Worm (Caenorhabditis elegans) whole organism, L4 larva: ENCODE measurements around the gene Y37E11AL.2.

ENCODE experiments used
- F10B5.3 ChIP-seq: sonication (generic microtip); optimal IDR thresholded peaks from 2 replicates; lab custom pipeline; 2016; ENCODE audit warnings: mild to moderate bottlenecking, missing genetic modification characterization, missing compliant biosample characterization
- T26A8.4 ChIP-seq: fragments of 200-800 bp; sonication (Bioruptor generic); IDR thresholded peaks from 2 replicates; pipeline ENCODE4 v1.3.6; 2022; ENCODE audit warnings: missing genetic modification characterization, missing compliant biosample characterization
- aha-1 ChIP-seq: fragments of 150-350 bp; peaks from one replicate; lab custom pipeline; 2014; ENCODE audit warnings: missing biosample characterization, missing genetic modification characterization
- aly-2 ChIP-seq: sonication (generic microtip); optimal IDR thresholded peaks from 2 replicates; lab custom pipeline; 2018; ENCODE audit warnings: missing biosample characterization, missing genetic modification characterization
- ceh-20 ChIP-seq: fragments of 200-800 bp; sonication (Bioruptor generic); IDR thresholded peaks from 2 replicates; pipeline ENCODE4 v1.3.6; 2022; ENCODE audit warnings: missing genetic modification reagents, missing genetic modification characterization, missing compliant biosample characterization
- ceh-32 ChIP-seq: sonication (generic microtip); optimal IDR thresholded peaks from 2 replicates; lab custom pipeline; 2016; ENCODE audit warnings: mild to moderate bottlenecking, missing genetic modification characterization, missing compliant biosample characterization; ENCODE audit not compliant: poor library complexity
- ctbp-1 ChIP-seq: fragments of 200-800 bp; sonication (Bioruptor generic); IDR thresholded peaks from 2 replicates; pipeline ENCODE4 v1.3.6; 2022; ENCODE audit warnings: missing genetic modification reagents, missing genetic modification characterization, missing compliant biosample characterization
- dmd-6 ChIP-seq: fragments of 200-800 bp; sonication (Bioruptor generic); IDR thresholded peaks from 2 replicates; pipeline ENCODE4 v1.3.6; 2022; ENCODE audit warnings: missing genetic modification reagents, missing genetic modification characterization, missing compliant biosample characterization
- dmd-8 ChIP-seq: fragments of 200-800 bp; sonication (Bioruptor generic); IDR thresholded peaks from 2 replicates; pipeline ENCODE4 v1.3.6; 2022; ENCODE audit warnings: missing genetic modification characterization, missing compliant biosample characterization
- egl-43 ChIP-seq: fragments of 200-800 bp; sonication (Bioruptor generic); IDR thresholded peaks from 2 replicates; pipeline ENCODE4 v1.3.6; 2022; ENCODE audit warnings: missing genetic modification reagents, missing genetic modification characterization, missing compliant biosample characterization
- fos-1 ChIP-seq: fragments of 150-350 bp; optimal IDR thresholded peaks from 2 replicates; lab custom pipeline; 2014; ENCODE audit warnings: missing biosample characterization, missing genetic modification characterization
- hif-1 ChIP-seq, 2 experiments: sonication (generic microtip); optimal IDR thresholded peaks; 2 replicates each; lab custom pipeline; 2016 to 2017; ENCODE audit warnings: missing compliant biosample characterization in 2 of 2, missing genetic modification characterization in 2 of 2, missing genetic modification reagents in 2 of 2, missing genotype in 2 of 2, mild to moderate bottlenecking in 1 of 2
- hlh-30 ChIP-seq: sonication (generic microtip); optimal IDR thresholded peaks from 2 replicates; lab custom pipeline; 2017; ENCODE audit warnings: antibody characterized with exemption, mild to moderate bottlenecking, missing genetic modification characterization, missing compliant biosample characterization; ENCODE audit not compliant: insufficient read depth
- hmg-1.1 ChIP-seq: fragments of 200-800 bp; sonication (Bioruptor generic); IDR thresholded peaks from 2 replicates; pipeline ENCODE4 v1.3.6; 2022; ENCODE audit warnings: missing genetic modification reagents, missing genetic modification characterization, missing compliant biosample characterization
- lin-1 ChIP-seq: fragments of 200-800 bp; sonication (Bioruptor generic); IDR thresholded peaks from 2 replicates; pipeline ENCODE4 v1.3.6; 2022; ENCODE audit warnings: missing genetic modification reagents, missing genetic modification characterization, missing compliant biosample characterization
- lin-13 ChIP-seq: fragments of 150-350 bp; optimal IDR thresholded peaks from 2 replicates; lab custom pipeline; 2014; ENCODE audit warnings: missing biosample characterization, missing genetic modification reagents, missing genetic modification characterization
- lin-38 ChIP-seq: fragments of 200-800 bp; sonication (Bioruptor generic); IDR thresholded peaks from 2 replicates; pipeline ENCODE4 v1.3.6; 2022; ENCODE audit warnings: missing genetic modification reagents, missing genetic modification characterization, missing compliant biosample characterization
- lsy-2 ChIP-seq, 2 experiments: fragments of 150-350 bp in 1 of 2; sonication (generic microtip) in 1 of 2; optimal IDR thresholded peaks; 2 replicates each; lab custom pipeline; 2014 to 2017; ENCODE audit warnings: missing biosample characterization in 2 of 2, missing genetic modification characterization in 2 of 2
- madf-5 ChIP-seq, 2 experiments: fragments of 200-800 bp; sonication (Bioruptor generic); IDR thresholded peaks; 2 replicates each; pipeline ENCODE4 v1.3.6; 2022; ENCODE audit warnings: missing compliant biosample characterization in 2 of 2, missing genetic modification characterization in 2 of 2
- mep-1 ChIP-seq: fragments of 150-350 bp; sonication (generic microtip); optimal IDR thresholded peaks from 3 replicates; lab custom pipeline; 2014; ENCODE audit warnings: missing biosample characterization, missing genetic modification characterization
- mxl-2 ChIP-seq: fragments of 200-800 bp; sonication (Bioruptor generic); conservative IDR thresholded peaks from 2 replicates; pipeline ENCODE4 v1.3.6; 2022; ENCODE audit warnings: missing genetic modification reagents, missing genetic modification characterization, missing compliant biosample characterization
- nhr-11 ChIP-seq: fragments of 150-350 bp; optimal IDR thresholded peaks from 2 replicates; lab custom pipeline; 2014; ENCODE audit warnings: missing biosample characterization, missing genetic modification characterization
- nhr-111 ChIP-seq: fragments of 200-800 bp; sonication (Bioruptor generic); optimal IDR thresholded peaks from 2 replicates; lab custom pipeline; 2018; ENCODE audit warnings: mild to moderate bottlenecking, missing genetic modification characterization, missing compliant biosample characterization
- nhr-28 ChIP-seq: fragments of 150-350 bp; optimal IDR thresholded peaks from 2 replicates; lab custom pipeline; 2014; ENCODE audit warnings: missing biosample characterization, missing genetic modification characterization
- nhr-41 ChIP-seq: fragments of 200-800 bp; sonication (Bioruptor generic); IDR thresholded peaks from 2 replicates; pipeline ENCODE4 v1.3.6; 2022; ENCODE audit warnings: missing genetic modification reagents, missing genetic modification characterization, missing compliant biosample characterization
- nhr-77 ChIP-seq: fragments of 150-350 bp; optimal IDR thresholded peaks from 2 replicates; lab custom pipeline; 2014; ENCODE audit warnings: missing biosample characterization, missing genetic modification characterization
- pha-4 ChIP-seq, 2 experiments: fragments of 150-350 bp in 1 of 2; fragments of 200-800 bp in 1 of 2; sonication (Bioruptor generic) in 1 of 2; IDR thresholded peaks in 1 of 2; optimal IDR thresholded peaks in 1 of 2; 2 replicates each; pipeline versions ENCODE4 v1.3.6 to Lab custom; 2014 to 2022; ENCODE audit warnings: missing genetic modification characterization in 2 of 2, missing genetic modification reagents in 2 of 2, missing biosample characterization in 1 of 2, missing compliant biosample characterization in 1 of 2
- pqm-1 ChIP-seq: sonication (generic microtip); optimal IDR thresholded peaks from 2 replicates; lab custom pipeline; 2017; ENCODE audit warnings: missing biosample characterization, missing genetic modification characterization
- skn-1 ChIP-seq: fragments of 150-350 bp; optimal IDR thresholded peaks from 2 replicates; lab custom pipeline; 2014; ENCODE audit warnings: missing biosample characterization, missing genetic modification characterization
- snpc-1.2 ChIP-seq: fragments of 200-800 bp; sonication (Bioruptor generic); IDR thresholded peaks from 2 replicates; pipeline ENCODE4 v1.3.6; 2022; ENCODE audit warnings: missing genetic modification reagents, missing genetic modification characterization, missing compliant biosample characterization
- spr-3 ChIP-seq: fragments of 200-800 bp; sonication (Bioruptor generic); optimal IDR thresholded peaks from 2 replicates; lab custom pipeline; 2018; ENCODE audit warnings: mild to moderate bottlenecking, missing genetic modification characterization, missing compliant biosample characterization
- tag-97 ChIP-seq: fragments of 200-800 bp; sonication (Bioruptor generic); IDR thresholded peaks from 2 replicates; pipeline ENCODE4 v1.3.6; 2022; ENCODE audit warnings: missing genetic modification characterization, missing compliant biosample characterization
- unc-39 ChIP-seq: sonication (generic microtip); optimal IDR thresholded peaks from 2 replicates; lab custom pipeline; 2017; ENCODE audit warnings: missing biosample characterization, missing genetic modification characterization
- unc-62 ChIP-seq, 3 experiments: fragments of 150-350 bp in 1 of 3; sonication (generic microtip); optimal IDR thresholded peaks in 2 of 3; peaks in 1 of 3; 1 replicate in 1 of 3; 2 replicates in 2 of 3; lab custom pipeline; 2014 to 2017; ENCODE audit warnings: missing biosample characterization in 3 of 3, missing genetic modification characterization in 3 of 3, missing genetic modification reagents in 3 of 3, missing genotype in 1 of 3
- vab-7 ChIP-seq: fragments of 200-800 bp; sonication (Bioruptor generic); IDR thresholded peaks from 2 replicates; pipeline ENCODE4 v1.3.6; 2022; ENCODE audit warnings: missing genetic modification reagents, missing genetic modification characterization, missing compliant biosample characterization
- zfp-3 ChIP-seq: fragments of 200-800 bp; sonication (Bioruptor generic); conservative IDR thresholded peaks from 2 replicates; pipeline ENCODE4 v1.3.6; 2022; ENCODE audit warnings: missing genetic modification reagents, missing genetic modification characterization, missing compliant biosample characterization
- zip-2 ChIP-seq: fragments of 150-350 bp; optimal IDR thresholded peaks from 2 replicates; lab custom pipeline; 2014; ENCODE audit warnings: missing biosample characterization, missing genetic modification characterization

Gene Y37E11AL.2

DNA sequence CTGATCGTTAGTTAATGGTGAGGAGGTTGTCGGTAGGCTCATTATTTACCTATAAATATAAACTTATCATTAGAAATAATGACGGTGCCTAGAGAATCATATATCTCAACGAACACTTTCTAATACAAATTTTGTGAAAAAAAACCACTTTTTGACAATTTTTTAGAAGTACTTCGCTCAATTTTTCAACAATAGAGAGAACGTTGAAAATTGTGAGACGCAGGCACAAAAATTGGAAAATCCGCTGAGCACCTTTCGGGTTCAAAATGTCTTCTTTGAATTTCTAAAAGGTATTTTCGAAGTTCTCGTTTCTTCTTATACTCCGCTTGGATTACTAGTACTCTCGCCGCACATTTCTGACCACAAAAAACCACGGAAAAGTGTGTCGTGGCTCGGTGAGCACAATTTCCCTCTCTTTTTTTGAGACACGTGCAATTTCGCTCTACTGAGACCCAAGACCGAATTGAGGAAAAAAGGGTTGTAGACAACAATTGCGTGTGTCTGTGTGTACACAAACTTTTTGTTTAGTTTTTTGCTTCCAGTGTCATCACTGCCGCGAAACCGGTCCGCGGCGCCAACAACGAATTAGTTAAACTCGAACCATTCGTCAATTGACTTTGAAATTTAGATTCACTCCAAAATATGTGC, 42.7 kb downstream of the Y37E11AL.2 start, which contains the start of gene nape-1 (continued):
- TF ChIP-seq T26A8.4 (GFP tag; lab: Robert Waterston, UW): peak; percentile 35
- no peak for TF ChIP-seq vab-7 (GFP tag; lab: Robert Waterston, UW)
- no peak for TF ChIP-seq madf-5 (GFP tag; IDR thresholded peaks at IDR 0.05; lab: Robert Waterston, UW)
- no peak for TF ChIP-seq snpc-1.2 (GFP tag; lab: Robert Waterston, UW)
- TF ChIP-seq mxl-2: no peak
- TF ChIP-seq pqm-1: peak; percentile 49
- TF ChIP-seq lin-13: peak; percentile 53
- no peak for TF ChIP-seq fos-1 (tag; lab: Kevin White, UChicago)
- TF ChIP-seq dmd-6 (GFP tag; lab: Robert Waterston, UW): peak; percentile 44; the same call in 1 of the 2 replicates
- TF ChIP-seq hmg-1.1: peak; percentile 47; the same call in 1 of the 2 replicates
- TF ChIP-seq nhr-41 (GFP tag; lab: Robert Waterston, UW): no peak
- TF ChIP-seq skn-1: no peak
- peak; percentile 94 for TF ChIP-seq nhr-28 (tag; lab: Kevin White, UChicago)
- TF ChIP-seq aly-2: no peak
- TF ChIP-seq nhr-77 (tag; lab: Kevin White, UChicago): peak; percentile 29
- TF ChIP-seq F10B5.3: no peak
- no peak for TF ChIP-seq tag-97
- TF ChIP-seq aha-1: peak; percentile 93
- TF ChIP-seq spr-3 (GFP tag; lab: Kevin White, UChicago): no peak
- TF ChIP-seq zip-2: no peak
- TF ChIP-seq ceh-20 (GFP tag; lab: Robert Waterston, UW): no peak
- no peak for TF ChIP-seq zfp-3 (GFP tag; lab: Robert Waterston, UW)
- TF ChIP-seq egl-43: peak; percentile 52; the same call in 1 of the 2 replicates
- peak; percentile 53 for TF ChIP-seq mep-1 (tag; lab: Kevin White, UChicago)
- peak; percentile 63 for TF ChIP-seq hlh-30 (tag; lab: Kevin White, UChicago)
- no peak for TF ChIP-seq dmd-8 (GFP tag; lab: Robert Waterston, UW)
- peak in 1 of 2 experiments; percentile 55 for TF ChIP-seq hif-1 (tag; optimal IDR thresholded peaks at IDR 0.05; lab: Kevin White, UChicago)
- peak; percentile 72 for TF ChIP-seq lin-38 (GFP tag; lab: Robert Waterston, UW)
- TF ChIP-seq unc-62 (GFP tag; optimal IDR thresholded peaks at IDR 0.05 in 1 of 2; lab: Kevin White, UChicago): no peak
- no peak for TF ChIP-seq unc-62 (tag; optimal IDR thresholded peaks at IDR 0.05; lab: Kevin White, UChicago)
- peak in 1 of 2 experiments; percentile 62 for TF ChIP-seq lsy-2 (tag; optimal IDR thresholded peaks at IDR 0.05; lab: Kevin White, UChicago)
- TF ChIP-seq unc-39 (tag; lab: Kevin White, UChicago): no peak
- no peak for TF ChIP-seq ctbp-1 (GFP tag; lab: Robert Waterston, UW)
- no peak for TF ChIP-seq nhr-111 (GFP tag; lab: Kevin White, UChicago)
- no peak for TF ChIP-seq lin-1 (GFP tag; lab: Robert Waterston, UW)
- TF ChIP-seq pha-4 (GFP tag; IDR thresholded peaks at IDR 0.05; lab: Robert Waterston, UW): peak; percentile 64; the same call in 1 of the 2 replicates
- peak; percentile 92 for TF ChIP-seq pha-4 (tag; optimal IDR thresholded peaks at IDR 0.05; lab: Kevin White, UChicago)
- TF ChIP-seq nhr-11 (tag; lab: Kevin White, UChicago): no peak

DNA sequence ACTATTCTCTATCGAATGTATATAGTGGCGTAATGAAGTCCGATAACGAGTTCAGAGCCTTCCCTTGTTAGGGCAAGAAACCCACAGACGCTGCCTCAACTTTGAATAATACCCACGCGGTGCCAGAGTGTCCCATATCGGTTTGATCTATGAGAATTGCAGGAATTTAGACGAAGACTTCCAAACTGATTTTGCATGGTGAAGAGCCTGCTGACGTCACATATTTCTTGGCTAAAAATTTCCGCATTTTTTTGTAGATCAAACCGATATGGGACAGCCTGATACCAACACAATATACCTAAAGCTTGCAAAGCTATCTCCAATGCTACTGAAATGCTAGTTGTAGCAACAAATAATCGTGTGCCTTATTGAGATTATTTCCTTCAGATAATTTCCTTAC, 43.6 kb downstream of the Y37E11AL.2 start:
- TF ChIP-seq lin-13 (no peak), ceh-32 (tag; lab: Kevin White, UChicago) (no peak), unc-62 (GFP tag; optimal IDR thresholded peaks at IDR 0.05 in 1 of 2; lab: Kevin White, UChicago) (peak in 1 of 2 experiments; percentile 92), unc-62 (tag; optimal IDR thresholded peaks at IDR 0.05; lab: Kevin White, UChicago) (no peak)
